Worm (Caenorhabditis elegans): Measurements from ENCODE around the gene str-115.

str-115 gene

DNA sequence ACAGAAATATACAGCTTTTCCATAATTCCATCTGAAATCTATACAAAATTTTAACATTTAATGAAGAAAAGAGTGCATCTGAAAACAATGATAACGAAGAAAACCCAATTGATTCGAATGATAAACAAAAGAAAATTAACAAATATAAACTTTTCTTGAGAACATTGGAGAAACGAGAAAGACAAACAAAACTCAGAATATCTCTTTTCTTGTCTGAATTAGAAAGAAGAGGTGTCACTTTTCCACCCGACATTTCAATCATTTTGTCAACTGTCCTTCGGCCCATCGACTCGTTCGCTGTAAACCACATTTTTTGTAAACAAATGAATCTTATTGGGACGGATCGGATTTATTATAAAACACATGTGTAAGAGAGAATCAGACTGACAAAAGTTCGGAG is 42.9 kb upstream of the str-115 start, which contains the start of gene bgal-1 (continued):
- TF ChIP-seq nhr-47 (tag; optimal IDR thresholded peaks at IDR 0.05) = no peak
- peak; percentile 63 for TF ChIP-seq dsc-1 (tag; optimal IDR thresholded peaks at IDR 0.05)

DNA sequence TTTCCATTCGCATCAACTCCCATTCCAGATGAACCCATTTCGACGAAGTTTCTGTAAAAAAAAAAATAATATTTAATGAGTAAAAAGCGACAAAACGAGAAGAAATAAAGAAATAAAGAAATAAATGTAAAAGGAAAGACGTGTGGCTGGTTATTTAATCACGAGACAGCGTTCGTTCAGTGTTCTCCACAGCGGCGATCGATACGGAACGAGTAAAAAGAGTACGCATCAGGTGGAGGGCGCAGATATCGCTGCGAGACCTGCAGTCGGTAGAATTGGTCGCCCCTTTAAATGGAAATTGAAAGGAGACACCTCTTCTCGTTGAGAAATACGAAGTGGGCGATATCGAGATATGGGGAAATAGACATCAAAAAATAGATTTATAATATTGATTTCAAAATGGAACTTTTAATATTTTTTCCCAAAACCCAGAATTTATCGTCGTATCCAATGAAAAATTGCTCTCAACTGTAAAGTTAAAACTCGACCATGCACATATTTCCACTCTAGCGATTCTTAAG is 40.2 kb upstream of the str-115 start, which contains the start of gene pqn-70:
Gene pqn-70, minus strand, starts transcription at position 51 of the 521 bp plus-strand sequence.
- TF ChIP-seq pag-3 (tag; optimal IDR thresholded peaks at IDR 0.05; ENCODE audit: borderline replicate concordance, insufficient read depth) (no peak), mdl-1 (tag; optimal IDR thresholded peaks at IDR 0.05) (peak in 1 of 2 experiments; percentile 78), nhr-77 (tag; optimal IDR thresholded peaks at IDR 0.05) (peak; percentile 48), fos-1 (tag; optimal IDR thresholded peaks at IDR 0.05) (peak; percentile 28), mep-1 (tag; optimal IDR thresholded peaks at IDR 0.05) (peak; percentile 93), nhr-76 (tag; optimal IDR thresholded peaks at IDR 0.05) (no peak), hlh-4 (tag; optimal IDR thresholded peaks at IDR 0.05) (no peak), lin-13 (GFP tag; optimal IDR thresholded peaks at IDR 0.05) (peak; percentile 68), mab-9 (GFP tag; IDR thresholded peaks at IDR 0.05) (peak; percentile 34; the same call in 1 of the 2 replicates), egl-13 (tag; optimal IDR thresholded peaks at IDR 0.05) (peak; percentile 39), sox-4 (tag; optimal IDR thresholded peaks at IDR 0.05) (peak; percentile 60), lin-35 (GFP tag; optimal IDR thresholded peaks at IDR 0.05) (peak; percentile 79 to 88), unc-62 (GFP tag; optimal IDR thresholded peaks at IDR 0.05) (no peak), isw-1 (GFP tag; IDR thresholded peaks at IDR 0.05) (peak; percentile 85), tbx-2 (tag; optimal IDR thresholded peaks at IDR 0.05) (peak; percentile 86), irx-1 (tag; optimal IDR thresholded peaks at IDR 0.05) (peak; percentile 65), fkh-4 (tag; optimal IDR thresholded peaks at IDR 0.05; ENCODE audit: borderline replicate concordance) (no peak), aha-1 (tag; optimal IDR thresholded peaks at IDR 0.05) (no peak), jun-1 (tag; optimal IDR thresholded peaks at IDR 0.05) (peak; percentile 64), blmp-1 (tag; optimal IDR thresholded peaks at IDR 0.05) (peak; percentile 92), Y116A8C.19 (tag; optimal IDR thresholded peaks at IDR 0.05; ENCODE audit: borderline replicate concordance) (no peak), ceh-88 (GFP tag; IDR thresholded peaks at IDR 0.05) (peak; percentile 40; the same call in 1 of the 2 replicates), nhr-11 (tag; optimal IDR thresholded peaks at IDR 0.05) (peak; percentile 12), rnt-1 (tag; optimal IDR thresholded peaks at IDR 0.05) (peak; percentile 84), sup-37 (GFP tag; optimal IDR thresholded peaks at IDR 0.05) (no peak), F16B12.6 (tag; optimal IDR thresholded peaks at IDR 0.05) (peak; percentile 48), sptf-1 (tag; optimal IDR thresholded peaks at IDR 0.05) (no peak), ces-1 (GFP tag; optimal IDR thresholded peaks at IDR 0.05) (no peak), zip-4 (GFP tag; optimal IDR thresholded peaks at IDR 0.05) (peak; percentile 25), lir-3 (tag; optimal IDR thresholded peaks at IDR 0.05; ENCODE audit: poor library complexity) (peak; percentile 74), mef-2 (tag; optimal IDR thresholded peaks at IDR 0.05) (no peak), lin-14 (GFP tag; optimal IDR thresholded peaks at IDR 0.05) (peak; percentile 97), ceh-8 (GFP tag; optimal IDR thresholded peaks at IDR 0.05) (no peak), snu-23 (GFP tag; optimal IDR thresholded peaks at IDR 0.05) (peak; percentile 91), nhr-20 (tag; optimal IDR thresholded peaks at IDR 0.05) (peak; percentile 90), skn-1 (tag; optimal IDR thresholded peaks at IDR 0.05) (peak; percentile 70), xbp-1 (tag; optimal IDR thresholded peaks at IDR 0.05) (peak; percentile 75), hlh-17 (GFP tag; optimal IDR thresholded peaks at IDR 0.05; ENCODE audit: borderline replicate concordance) (no peak), C34B4.2 (tag; optimal IDR thresholded peaks at IDR 0.05) (no peak), C16A3.4 (tag; optimal IDR thresholded peaks at IDR 0.05) (peak; percentile 80), aly-2 (tag; optimal IDR thresholded peaks at IDR 0.05) (peak; percentile 25), egl-27 (tag; optimal IDR thresholded peaks at IDR 0.05) (no peak), nhr-85 (tag) (peak; percentile 90), nhr-237 (tag; optimal IDR thresholded peaks at IDR 0.05) (peak; percentile 39), unc-86 (tag; optimal IDR thresholded peaks at IDR 0.05) (peak; percentile 80), ztf-4 (tag; optimal IDR thresholded peaks at IDR 0.05) (peak; percentile 75), unc-130 (tag; optimal IDR thresholded peaks at IDR 0.05) (peak; percentile 87), nhr-12 (tag; optimal IDR thresholded peaks at IDR 0.05) (no peak), C04F5.9 (tag; optimal IDR thresholded peaks at IDR 0.05) (peak; percentile 9)
